Fruit fly (Drosophila melanogaster): ENCODE data around the gene abs.
A peak's percentile ranks its signal among the peaks of the same experiment; 100 is the strongest.

abs gene

DNA sequence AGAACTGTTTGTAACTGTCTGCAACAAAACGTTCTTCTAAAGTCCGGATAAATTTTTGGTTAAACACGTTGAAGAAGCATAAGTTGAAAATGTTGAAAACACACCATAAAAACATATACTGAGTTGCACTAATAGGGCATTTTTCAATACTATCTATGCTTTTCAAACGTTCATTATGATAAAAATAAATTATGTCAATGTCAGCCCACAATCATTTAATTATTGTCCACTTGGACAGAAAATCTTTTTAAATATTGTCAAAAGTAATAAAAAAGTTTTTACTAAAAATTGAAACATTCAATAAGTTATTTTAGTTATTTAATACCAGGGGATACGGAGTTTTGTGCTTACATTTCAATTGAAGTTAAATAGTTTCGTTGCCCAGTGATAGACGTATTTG lies 33.6 kb downstream of the abs start, which contains the start of gene CG1092:
TSS of gene CG1092 (plus strand) at position 301 of the 400 bp plus-strand sequence.
- TF ChIP-seq woc (GFP tag; optimal IDR thresholded peaks at IDR 0.05) (no peak), jim (GFP tag; optimal IDR thresholded peaks at IDR 0.05) (no peak), Myc (optimal IDR thresholded peaks at IDR 0.05) (no peak), usp (GFP tag; optimal IDR thresholded peaks at IDR 0.05) (no peak), sv (GFP tag; optimal IDR thresholded peaks at IDR 0.05) (no peak), CG32264 (GFP tag; optimal IDR thresholded peaks at IDR 0.05) (no peak), dsf (GFP tag; optimal IDR thresholded peaks at IDR 0.05; ENCODE audit: borderline replicate concordance) (no peak), Abd-B (GFP tag; optimal IDR thresholded peaks at IDR 0.05) (no peak), Rel (GFP tag; optimal IDR thresholded peaks at IDR 0.05) (no peak), Rel (tag; optimal IDR thresholded peaks at IDR 0.05) (no peak), Vsx2 (GFP tag; optimal IDR thresholded peaks at IDR 0.05; ENCODE audit: partially characterized antibody) (no peak), tai (GFP tag; optimal IDR thresholded peaks at IDR 0.05) (no peak), N (GFP tag; optimal IDR thresholded peaks at IDR 0.05) (no peak), Dfd (GFP tag; optimal IDR thresholded peaks at IDR 0.05) (no peak), CrebA (GFP tag; optimal IDR thresholded peaks at IDR 0.05; ENCODE audit: borderline replicate concordance) (no peak), Hr83 (GFP tag; optimal IDR thresholded peaks at IDR 0.05; ENCODE audit: poor library complexity, severe bottlenecking) (no peak), br (GFP tag; optimal IDR thresholded peaks at IDR 0.05) (no peak), Hr78 (GFP tag; optimal IDR thresholded peaks at IDR 0.05) (no peak), HLH106 (tag; optimal IDR thresholded peaks at IDR 0.05) (no peak), brk (GFP tag; optimal IDR thresholded peaks at IDR 0.05) (no peak)

- TF ChIP-seq Myc (optimal IDR thresholded peaks at IDR 0.05) (no peak), Dfd (GFP tag; optimal IDR thresholded peaks at IDR 0.05) (peak; percentile 88)
Observed at dm6 chr3R:4268339-4268738, 35.5 kb downstream of the abs start.

dm6 chr3R:4277828-4278227 lies 45.0 kb downstream of the abs start, which contains the start of gene flip:
flip (minus strand) TSS chr3R:4277928.
- TF ChIP-seq Jra (GFP tag; optimal IDR thresholded peaks at IDR 0.05): no peak
- no peak for TF ChIP-seq Hnf4 (GFP tag; optimal IDR thresholded peaks at IDR 0.05)
- TF ChIP-seq dsf (GFP tag; optimal IDR thresholded peaks at IDR 0.05; ENCODE audit: borderline replicate concordance): no peak
- TF ChIP-seq h (GFP tag; optimal IDR thresholded peaks at IDR 0.05): no peak
- no peak for TF ChIP-seq sv (GFP tag; optimal IDR thresholded peaks at IDR 0.05)
- no peak for TF ChIP-seq Abd-B (GFP tag; optimal IDR thresholded peaks at IDR 0.05)
- no peak for TF ChIP-seq HLH106 (tag; optimal IDR thresholded peaks at IDR 0.05)
- TF ChIP-seq sage (GFP tag; optimal IDR thresholded peaks at IDR 0.05): no peak
- TF ChIP-seq dmrt93B (GFP tag; optimal IDR thresholded peaks at IDR 0.05): no peak
- no peak for TF ChIP-seq Hr78 (GFP tag; optimal IDR thresholded peaks at IDR 0.05)
- TF ChIP-seq brk (GFP tag; optimal IDR thresholded peaks at IDR 0.05): no peak
- no peak for TF ChIP-seq Dfd (GFP tag; optimal IDR thresholded peaks at IDR 0.05)
- TF ChIP-seq woc (GFP tag; optimal IDR thresholded peaks at IDR 0.05): no peak

- no peak for TF ChIP-seq Myc (optimal IDR thresholded peaks at IDR 0.05)
- TF ChIP-seq brk (GFP tag; optimal IDR thresholded peaks at IDR 0.05): no peak
- TF ChIP-seq sage (GFP tag; optimal IDR thresholded peaks at IDR 0.05): no peak
- TF ChIP-seq Hr83 (GFP tag; optimal IDR thresholded peaks at IDR 0.05; ENCODE audit: poor library complexity, severe bottlenecking): no peak
- no peak for TF ChIP-seq dmrt93B (GFP tag; optimal IDR thresholded peaks at IDR 0.05)
- TF ChIP-seq HLH106 (tag; optimal IDR thresholded peaks at IDR 0.05): no peak
- TF ChIP-seq Dfd (GFP tag; optimal IDR thresholded peaks at IDR 0.05): no peak
- TF ChIP-seq dl (GFP tag; optimal IDR thresholded peaks at IDR 0.05; ENCODE audit: insufficient read depth in 1 of 2, partially characterized antibody in 2 of 2): no peak
- TF ChIP-seq woc (GFP tag; optimal IDR thresholded peaks at IDR 0.05): no peak
- TF ChIP-seq sv (GFP tag; optimal IDR thresholded peaks at IDR 0.05): no peak
- no peak for TF ChIP-seq foxo (GFP tag; optimal IDR thresholded peaks at IDR 0.05)
- no peak for TF ChIP-seq ey (GFP tag; optimal IDR thresholded peaks at IDR 0.05)
- TF ChIP-seq tai (GFP tag; optimal IDR thresholded peaks at IDR 0.05): no peak
- TF ChIP-seq br (GFP tag; optimal IDR thresholded peaks at IDR 0.05): no peak
- TF ChIP-seq fru (GFP tag; optimal IDR thresholded peaks at IDR 0.05): no peak
- no peak for TF ChIP-seq N (GFP tag; optimal IDR thresholded peaks at IDR 0.05)
- TF ChIP-seq psq (GFP tag; optimal IDR thresholded peaks at IDR 0.05): no peak
- no peak for TF ChIP-seq Vsx2 (GFP tag; optimal IDR thresholded peaks at IDR 0.05; ENCODE audit: partially characterized antibody)
Observed at dm6 chr3R:4280062-4280461, 47.2 kb downstream of the abs start, which contains the start of gene cpx. cpx (plus strand) TSS chr3R:4280221.
